Worm (Caenorhabditis elegans) whole organism, midembryonic: Measurements from ENCODE around the gene F54B11.5.

ENCODE experiments used
- T22C8.4 ChIP-seq: fragments of 200-800 bp; sonication (Bioruptor generic); IDR thresholded peaks from 2 replicates; pipeline ENCODE4 v1.3.6; 2022; ENCODE audit warnings: missing genetic modification characterization, missing compliant biosample characterization
- cog-1 ChIP-seq: sonication (generic microtip); optimal IDR thresholded peaks from 2 replicates; lab custom pipeline; 2016; ENCODE audit warnings: missing genetic modification characterization, missing compliant biosample characterization
- flt-1 ChIP-seq: fragments of 200-800 bp; sonication (Bioruptor generic); IDR thresholded peaks from 2 replicates; pipeline ENCODE4 v1.3.6; 2022; ENCODE audit warnings: missing genetic modification characterization, missing compliant biosample characterization
- med-1 ChIP-seq: sonication (generic microtip); optimal IDR thresholded peaks from 2 replicates; lab custom pipeline; 2017; ENCODE audit warnings: missing genetic modification characterization, mild to moderate bottlenecking, missing compliant biosample characterization, antibody characterized with exemption, missing genetic modification reagents; ENCODE audit not compliant: insufficient read depth
- tab-1 ChIP-seq: fragments of 200-800 bp; sonication (Bioruptor generic); IDR thresholded peaks from 2 replicates; pipeline ENCODE4 v1.3.6; 2022; ENCODE audit warnings: missing genetic modification characterization, missing compliant biosample characterization
- ztf-23 ChIP-seq: fragments of 200-800 bp; sonication (Bioruptor generic); IDR thresholded peaks from 2 replicates; pipeline ENCODE4 v1.3.6; 2022; ENCODE audit warnings: missing genetic modification reagents, missing genetic modification characterization, missing compliant biosample characterization

DNA sequence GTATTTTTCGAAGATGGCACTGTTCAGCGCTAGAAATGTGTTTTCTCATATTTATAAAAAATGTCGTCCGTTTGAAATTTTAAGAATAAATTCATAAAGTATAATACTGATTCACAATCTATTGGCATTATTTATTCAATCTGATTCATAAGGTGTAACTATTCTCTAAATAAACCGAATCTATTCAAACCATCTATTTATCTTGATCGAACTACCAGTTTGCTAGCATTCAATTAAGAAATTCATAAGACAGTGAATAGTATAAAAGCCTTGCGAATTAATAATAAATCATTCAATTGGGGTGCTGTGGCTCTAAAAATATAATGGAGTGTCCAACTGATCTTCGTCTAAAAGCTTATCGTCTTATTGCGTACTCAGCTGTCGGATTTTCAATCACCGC is 4.7 kb downstream of the F54B11.5 start, which contains the start of gene col-44:
- TF ChIP-seq ztf-23 (GFP tag; lab: Robert Waterston, UW), result no peak
- no peak for TF ChIP-seq med-1
- no peak for TF ChIP-seq flt-1 (GFP tag; lab: Robert Waterston, UW)
- TF ChIP-seq T22C8.4, result no peak
- no peak for TF ChIP-seq cog-1 (tag; lab: Kevin White, UChicago)
- TF ChIP-seq tab-1 (GFP tag; lab: Robert Waterston, UW), result no peak
